Worm (Caenorhabditis elegans) whole organism, L1 larva: ENCODE results near the gene F14F7.4.

Source experiments
- C04F5.9 ChIP-seq: sonication (generic microtip); optimal IDR thresholded peaks from 2 replicates; lab custom pipeline; 2016; ENCODE audit warnings: missing genetic modification characterization, missing compliant biosample characterization
- Y116A8C.19 ChIP-seq: sonication (generic microtip); optimal IDR thresholded peaks from 2 replicates; lab custom pipeline; 2016; ENCODE audit warnings: missing compliant biosample characterization, missing genetic modification characterization, borderline replicate concordance
- aha-1 ChIP-seq: fragments of 150-350 bp; optimal IDR thresholded peaks from 2 replicates; lab custom pipeline; 2014; ENCODE audit warnings: missing biosample characterization, missing genetic modification characterization
- blmp-1 ChIP-seq: fragments of 150-350 bp; optimal IDR thresholded peaks from 2 replicates; lab custom pipeline; 2014; ENCODE audit warnings: missing biosample characterization, missing genetic modification characterization
- ceh-63 ChIP-seq: fragments of 200-800 bp; sonication (Bioruptor generic); optimal IDR thresholded peaks from 2 replicates; lab custom pipeline; 2018; ENCODE audit warnings: mild to moderate bottlenecking, missing genetic modification characterization, missing compliant biosample characterization
- ceh-8 ChIP-seq: fragments of 200-800 bp; sonication (Bioruptor generic); optimal IDR thresholded peaks from 2 replicates; lab custom pipeline; 2018; ENCODE audit warnings: mild to moderate bottlenecking, missing genetic modification characterization, moderate library complexity, missing compliant biosample characterization
- ceh-82 ChIP-seq, 3 experiments: fragments of 150-350 bp in 1 of 3; sonication (generic microtip) in 2 of 3; optimal IDR thresholded peaks; 2 replicates each; lab custom pipeline; 2014 to 2017; ENCODE audit warnings: missing biosample characterization in 3 of 3, missing genetic modification characterization in 3 of 3
- ceh-88 ChIP-seq: fragments of 200-800 bp; sonication (Bioruptor generic); IDR thresholded peaks from 2 replicates; pipeline ENCODE4 v1.3.6; 2022; ENCODE audit warnings: missing genetic modification characterization, missing compliant biosample characterization
- ceh-90 ChIP-seq: sonication (generic microtip); optimal IDR thresholded peaks from 2 replicates; lab custom pipeline; 2016; ENCODE audit warnings: missing genetic modification characterization, missing compliant biosample characterization
- efl-1 ChIP-seq, 4 experiments: fragments of 150-350 bp; optimal IDR thresholded peaks in 3 of 4; peaks in 1 of 4; 1 replicate in 1 of 4; 2 replicates in 3 of 4; lab custom pipeline; 2014; ENCODE audit warnings: missing biosample characterization in 2 of 4, missing genetic modification characterization in 2 of 4, missing genetic modification reagents in 2 of 4
- egl-27 ChIP-seq, 2 experiments: fragments of 150-350 bp in 1 of 2; sonication (generic microtip); optimal IDR thresholded peaks; 3 replicates each; lab custom pipeline; 2017 to 2018; ENCODE audit warnings: missing biosample characterization in 2 of 2, missing genetic modification characterization in 2 of 2, missing genetic modification reagents in 2 of 2
- elt-2 ChIP-seq: sonication (generic microtip); optimal IDR thresholded peaks from 2 replicates; lab custom pipeline; 2016; ENCODE audit warnings: missing genetic modification characterization, mild to moderate bottlenecking, inconsistent platforms, missing compliant biosample characterization, missing genetic modification reagents
- elt-3 ChIP-seq, 6 experiments: fragments of 150-350 bp in 1 of 6; sonication (generic microtip); optimal IDR thresholded peaks; 2 replicates each; lab custom pipeline; 2017 to 2018; ENCODE audit warnings: missing biosample characterization in 6 of 6, missing genetic modification characterization in 6 of 6, inconsistent platforms in 1 of 6
- ets-5 ChIP-seq: fragments of 200-800 bp; sonication (Bioruptor generic); IDR thresholded peaks from 2 replicates; pipeline ENCODE4 v1.3.6; 2022; ENCODE audit warnings: missing genetic modification characterization, missing compliant biosample characterization
- fkh-10 ChIP-seq: sonication (generic microtip); optimal IDR thresholded peaks from 2 replicates; lab custom pipeline; 2017; ENCODE audit warnings: missing biosample characterization, missing genetic modification reagents, missing genetic modification characterization
- fkh-4 ChIP-seq: sonication (generic microtip); optimal IDR thresholded peaks from 2 replicates; lab custom pipeline; 2016; ENCODE audit warnings: missing compliant biosample characterization, missing genetic modification characterization, borderline replicate concordance
- fkh-8 ChIP-seq: sonication (generic microtip); optimal IDR thresholded peaks from 2 replicates; lab custom pipeline; 2016; ENCODE audit warnings: mild to moderate bottlenecking, missing genetic modification characterization, missing compliant biosample characterization
- fos-1 ChIP-seq: fragments of 150-350 bp; optimal IDR thresholded peaks from 2 replicates; lab custom pipeline; 2014; ENCODE audit warnings: missing biosample characterization, missing genetic modification characterization
- grh-1 ChIP-seq: fragments of 200-800 bp; sonication (Bioruptor generic); IDR thresholded peaks from 2 replicates; pipeline ENCODE4 v1.3.6; 2022; ENCODE audit warnings: missing genetic modification reagents, missing genetic modification characterization, missing compliant biosample characterization
- hlh-4 ChIP-seq: sonication (generic microtip); optimal IDR thresholded peaks from 2 replicates; lab custom pipeline; 2016; ENCODE audit warnings: mild to moderate bottlenecking, missing genetic modification characterization, missing compliant biosample characterization
- irx-1 ChIP-seq: sonication (generic microtip); optimal IDR thresholded peaks from 2 replicates; lab custom pipeline; 2016; ENCODE audit warnings: missing genetic modification characterization, missing compliant biosample characterization
- isw-1 ChIP-seq: fragments of 200-800 bp; sonication (Bioruptor generic); IDR thresholded peaks from 2 replicates; pipeline ENCODE4 v1.3.6; 2022; ENCODE audit warnings: missing genetic modification characterization, missing compliant biosample characterization
- jun-1 ChIP-seq: fragments of 150-350 bp; optimal IDR thresholded peaks from 2 replicates; lab custom pipeline; 2014; ENCODE audit warnings: missing biosample characterization, missing genetic modification reagents, missing genetic modification characterization
- lin-39 ChIP-seq: fragments of 150-350 bp; optimal IDR thresholded peaks from 2 replicates; lab custom pipeline; 2014; ENCODE audit warnings: missing biosample characterization, missing genetic modification reagents, missing genetic modification characterization
- lir-3 ChIP-seq: sonication (generic microtip); optimal IDR thresholded peaks from 2 replicates; lab custom pipeline; 2016; ENCODE audit warnings: mild to moderate bottlenecking, missing genetic modification characterization, moderate library complexity, missing compliant biosample characterization; ENCODE audit not compliant: poor library complexity
- lsy-2 ChIP-seq, 2 experiments: fragments of 150-350 bp; optimal IDR thresholded peaks; 2 replicates each; lab custom pipeline; 2014; ENCODE audit warnings: missing biosample characterization in 2 of 2, missing genetic modification characterization in 2 of 2
- mab-9 ChIP-seq: fragments of 200-800 bp; sonication (Bioruptor generic); IDR thresholded peaks from 2 replicates; pipeline ENCODE4 v1.3.6; 2022; ENCODE audit warnings: missing genetic modification reagents, missing genetic modification characterization, missing compliant biosample characterization
- mdl-1 ChIP-seq, 2 experiments: fragments of 150-350 bp; optimal IDR thresholded peaks; 2 replicates each; lab custom pipeline; 2014 to 2017; ENCODE audit warnings: missing biosample characterization in 2 of 2, missing genetic modification characterization in 2 of 2, inconsistent platforms in 1 of 2
- mef-2 ChIP-seq: fragments of 150-350 bp; optimal IDR thresholded peaks from 2 replicates; lab custom pipeline; 2014; ENCODE audit warnings: missing biosample characterization, missing genetic modification characterization
- mep-1 ChIP-seq: fragments of 150-350 bp; optimal IDR thresholded peaks from 2 replicates; lab custom pipeline; 2014; ENCODE audit warnings: missing biosample characterization, missing genetic modification characterization
- nhr-11 ChIP-seq: fragments of 150-350 bp; optimal IDR thresholded peaks from 2 replicates; lab custom pipeline; 2014; ENCODE audit warnings: missing biosample characterization, missing genetic modification characterization
- nhr-12 ChIP-seq: sonication (generic microtip); optimal IDR thresholded peaks from 2 replicates; lab custom pipeline; 2017; ENCODE audit warnings: missing biosample characterization, missing genetic modification characterization
- nhr-19 ChIP-seq: fragments of 200-800 bp; sonication (Bioruptor generic); conservative IDR thresholded peaks from 2 replicates; pipeline ENCODE4 v1.3.6; 2022; ENCODE audit warnings: missing genetic modification characterization, missing compliant biosample characterization
- nhr-20 ChIP-seq: sonication (generic microtip); optimal IDR thresholded peaks from 2 replicates; lab custom pipeline; 2016; ENCODE audit warnings: mild to moderate bottlenecking, missing genetic modification characterization, missing compliant biosample characterization
- nhr-28 ChIP-seq: fragments of 150-350 bp; optimal IDR thresholded peaks from 2 replicates; lab custom pipeline; 2014; ENCODE audit warnings: missing biosample characterization, missing genetic modification characterization
- nhr-47 ChIP-seq: sonication (generic microtip); optimal IDR thresholded peaks from 2 replicates; lab custom pipeline; 2016; ENCODE audit warnings: mild to moderate bottlenecking, missing genetic modification characterization, moderate library complexity, missing compliant biosample characterization
- nhr-71 ChIP-seq: sonication (generic microtip); optimal IDR thresholded peaks from 2 replicates; lab custom pipeline; 2016; ENCODE audit warnings: mild to moderate bottlenecking, missing genetic modification characterization, moderate library complexity, missing compliant biosample characterization
- nhr-84 ChIP-seq: sonication (generic microtip); optimal IDR thresholded peaks from 2 replicates; lab custom pipeline; 2017; ENCODE audit warnings: missing biosample characterization, missing genetic modification characterization
- nhr-85 ChIP-seq: sonication (generic microtip); peaks from one replicate; lab custom pipeline; 2016; ENCODE audit warnings: missing genetic modification characterization, inconsistent platforms, missing compliant biosample characterization
- pag-3 ChIP-seq: sonication (generic microtip); optimal IDR thresholded peaks from 2 replicates; lab custom pipeline; 2017; ENCODE audit warnings: missing genetic modification characterization, mild to moderate bottlenecking, missing compliant biosample characterization, antibody characterized with exemption, borderline replicate concordance; ENCODE audit not compliant: insufficient read depth
- pax-3 ChIP-seq: fragments of 200-800 bp; sonication (Bioruptor generic); optimal IDR thresholded peaks from 2 replicates; lab custom pipeline; 2018; ENCODE audit warnings: mild to moderate bottlenecking, missing genetic modification characterization, moderate library complexity, missing compliant biosample characterization
- pqm-1 ChIP-seq: sonication (generic microtip); optimal IDR thresholded peaks from 3 replicates; lab custom pipeline; 2017; ENCODE audit warnings: missing biosample characterization, missing genetic modification characterization
- sup-37 ChIP-seq: fragments of 200-800 bp; sonication (Bioruptor generic); optimal IDR thresholded peaks from 2 replicates; lab custom pipeline; 2018; ENCODE audit warnings: mild to moderate bottlenecking, missing genetic modification characterization, missing compliant biosample characterization
- swsn-7 ChIP-seq: sonication (generic microtip); optimal IDR thresholded peaks from 2 replicates; lab custom pipeline; 2016; ENCODE audit warnings: missing genetic modification characterization, missing compliant biosample characterization
- unc-130 ChIP-seq: fragments of 150-350 bp; optimal IDR thresholded peaks from 2 replicates; lab custom pipeline; 2017; ENCODE audit warnings: missing biosample characterization, missing genetic modification characterization, inconsistent platforms
- unc-30 ChIP-seq: sonication (generic microtip); optimal IDR thresholded peaks from 2 replicates; lab custom pipeline; 2017; ENCODE audit warnings: missing biosample characterization, missing genetic modification characterization
- unc-62 ChIP-seq: fragments of 150-350 bp; optimal IDR thresholded peaks from 2 replicates; lab custom pipeline; 2014; ENCODE audit warnings: missing biosample characterization, missing genetic modification reagents, missing genetic modification characterization
- unc-86 ChIP-seq: sonication (generic microtip); optimal IDR thresholded peaks from 2 replicates; lab custom pipeline; 2016; ENCODE audit warnings: missing genetic modification characterization, missing compliant biosample characterization
- unc-98 ChIP-seq: fragments of 200-800 bp; sonication (Bioruptor generic); IDR thresholded peaks from 2 replicates; pipeline ENCODE4 v1.3.6; 2022; ENCODE audit warnings: missing genetic modification characterization, missing compliant biosample characterization
- vab-15 ChIP-seq: sonication (generic microtip); optimal IDR thresholded peaks from 2 replicates; lab custom pipeline; 2017; ENCODE audit warnings: missing genotype, mild to moderate bottlenecking, missing genetic modification characterization, missing compliant biosample characterization
- zag-1 ChIP-seq: fragments of 150-350 bp; optimal IDR thresholded peaks from 2 replicates; lab custom pipeline; 2014; ENCODE audit warnings: missing biosample characterization, missing genetic modification characterization

Gene F14F7.4

DNA sequence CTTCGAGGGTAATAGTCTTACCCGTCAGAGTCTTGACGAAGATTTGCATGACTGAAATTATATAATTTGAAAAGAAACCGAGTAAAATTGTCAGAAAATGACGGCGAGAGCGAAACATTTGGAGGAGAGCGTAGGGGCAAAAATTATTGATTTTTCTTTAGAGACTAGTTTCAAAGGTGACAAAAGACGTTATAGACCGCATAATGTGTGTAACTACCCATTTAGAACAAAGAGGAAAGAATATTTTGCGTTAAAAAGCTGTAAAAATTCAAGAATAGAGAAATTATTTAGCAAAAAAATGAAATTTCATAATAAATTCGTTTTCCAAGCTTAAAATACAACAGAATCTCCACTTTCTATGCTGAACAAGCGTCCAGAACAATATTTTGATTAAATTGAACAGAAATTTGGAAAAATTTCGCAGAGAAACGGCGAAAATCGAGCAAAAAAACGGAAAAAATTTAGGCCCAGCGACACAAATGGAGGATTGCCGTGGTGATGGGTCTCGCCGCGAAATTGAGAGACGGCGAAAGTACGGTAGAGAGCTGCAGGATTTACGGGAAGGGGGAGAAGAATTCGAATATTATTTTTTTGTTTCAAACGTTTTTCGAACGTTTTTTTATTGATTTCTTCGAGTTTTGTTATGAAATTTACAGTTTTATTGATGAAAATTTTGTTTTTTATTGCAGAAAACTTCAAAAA is 50.9 kb downstream of the F14F7.4 start, which contains the start of the genes ubq-2 and frg-1:
ubq-2 (minus strand) TSS at position 51 of the 702 bp plus-strand sequence.
frg-1 (plus strand) TSS at position 690 of the 702 bp plus-strand sequence.
- TF ChIP-seq ceh-82 (tag; optimal IDR thresholded peaks at IDR 0.05; lab: Kevin White, UChicago) (peak; percentile 91 to 98 (median 93)), fkh-4 (tag; lab: Kevin White, UChicago) (peak; percentile 35), lir-3 (tag; lab: Kevin White, UChicago) (no peak), ceh-88 (GFP tag; lab: Robert Waterston, UW) (no peak), unc-30 (tag; lab: Kevin White, UChicago) (no peak), nhr-11 (tag; lab: Kevin White, UChicago) (peak; percentile 19), ceh-90 (tag; lab: Kevin White, UChicago) (no peak), pqm-1 (tag; lab: Kevin White, UChicago) (no peak), egl-27 (tag; optimal IDR thresholded peaks at IDR 0.05; lab: Kevin White, UChicago) (no peak), C04F5.9 (tag; lab: Kevin White, UChicago) (peak; percentile 57), pax-3 (peak; percentile 64), aha-1 (peak; percentile 6), nhr-20 (tag; lab: Kevin White, UChicago) (peak; percentile 86), mab-9 (GFP tag; lab: Robert Waterston, UW) (peak; percentile 59), nhr-47 (tag; lab: Kevin White, UChicago) (peak; percentile 93), nhr-12 (tag; lab: Kevin White, UChicago) (no peak), unc-62 (GFP tag; lab: Kevin White, UChicago) (no peak), nhr-71 (peak; percentile 93), mep-1 (tag; lab: Kevin White, UChicago) (peak; percentile 82), nhr-85 (tag; lab: Kevin White, UChicago) (peak; percentile 93), jun-1 (tag; lab: Kevin White, UChicago) (peak; percentile 87), mdl-1 (tag; optimal IDR thresholded peaks at IDR 0.05; lab: Kevin White, UChicago) (peak in 1 of 2 experiments; percentile 73), unc-130 (tag; lab: Kevin White, UChicago) (peak; percentile 96), lin-39 (tag; lab: Kevin White, UChicago) (peak; percentile 71), pag-3 (tag; lab: Kevin White, UChicago) (no peak), zag-1 (no peak), ceh-63 (GFP tag; lab: Kevin White, UChicago) (no peak), blmp-1 (tag; lab: Kevin White, UChicago) (peak; percentile 81), nhr-19 (GFP tag; lab: Robert Waterston, UW) (peak; percentile 85), mef-2 (tag; lab: Kevin White, UChicago) (peak; percentile 72), irx-1 (peak; percentile 83), elt-2 (tag; lab: Kevin White, UChicago) (peak; percentile 61), fkh-10 (GFP tag; lab: Kevin White, UChicago) (peak; percentile 48), fkh-8 (tag; lab: Kevin White, UChicago) (peak; percentile 91), ceh-8 (GFP tag; lab: Kevin White, UChicago) (peak; percentile 49), swsn-7 (tag; lab: Kevin White, UChicago) (peak; percentile 93), isw-1 (GFP tag; lab: Robert Waterston, UW) (peak; percentile 85), sup-37 (GFP tag; lab: Kevin White, UChicago) (peak; percentile 44), efl-1 (optimal IDR thresholded peaks at IDR 0.05; lab: Kevin White, UChicago) (peak; percentile 88 to 91), efl-1 (GFP tag; optimal IDR thresholded peaks at IDR 0.05 in 1 of 2; lab: Kevin White, UChicago) (peak; percentile 82 to 98), unc-86 (peak; percentile 86), grh-1 (GFP tag; lab: Robert Waterston, UW) (peak; percentile 78), lsy-2 (tag; optimal IDR thresholded peaks at IDR 0.05; lab: Kevin White, UChicago) (peak; percentile 100), ets-5 (GFP tag; lab: Robert Waterston, UW) (no peak), Y116A8C.19 (tag; lab: Kevin White, UChicago) (no peak), fos-1 (tag; lab: Kevin White, UChicago) (peak; percentile 85), hlh-4 (tag; lab: Kevin White, UChicago) (no peak), unc-98 (GFP tag; lab: Robert Waterston, UW) (no peak), vab-15 (no peak), nhr-84 (no peak), nhr-28 (tag; lab: Kevin White, UChicago) (no peak), elt-3 (tag; optimal IDR thresholded peaks at IDR 0.05; lab: Kevin White, UChicago) (peak in 3 of 6 experiments; percentile 2 to 78 (median 76))
